Fruit fly (Drosophila melanogaster): ENCODE measurements around the gene Lam.

Lam gene

DNA sequence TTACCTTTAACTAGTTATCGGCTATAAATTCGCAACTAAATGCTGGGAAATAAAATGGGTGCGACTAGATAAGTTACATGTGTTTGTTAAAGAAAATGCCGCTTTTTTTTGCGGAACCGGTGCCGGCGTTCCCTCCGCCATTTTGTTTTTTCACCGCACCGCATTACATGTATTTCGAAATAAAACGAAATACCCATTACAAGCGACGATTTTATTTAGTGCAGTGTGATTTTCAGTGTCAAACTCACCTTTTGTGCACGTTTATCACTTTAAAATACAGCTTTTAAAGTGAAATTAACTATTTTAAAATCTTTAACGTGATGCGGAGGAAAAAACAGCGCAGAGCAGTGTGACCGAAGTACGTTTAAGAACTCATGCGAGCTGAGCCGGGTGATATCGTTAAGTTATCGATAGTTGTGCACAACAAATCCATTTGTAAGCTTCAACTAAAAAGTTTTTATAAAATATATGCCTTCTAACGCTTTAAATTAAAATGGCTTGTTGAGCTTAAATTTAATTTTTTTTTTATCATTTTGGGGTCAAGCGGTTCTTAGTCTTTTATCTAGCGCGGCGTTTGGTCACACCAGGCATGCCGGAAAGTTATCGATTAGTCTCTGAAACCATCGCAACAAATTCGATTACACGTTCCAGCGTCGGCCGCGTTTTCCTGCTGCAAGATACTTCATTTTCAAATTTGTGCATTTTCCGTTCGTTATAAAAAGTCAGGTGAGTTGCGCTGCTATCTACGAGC lies at the start of gene Lam, which contains the start of gene Hel25E:
Lam (plus strand) TSS at position 546 of the 751 bp plus-strand sequence.
Hel25E (minus strand) TSS at position 380 of the 751 bp plus-strand sequence.
- TF ChIP-seq Sin3A (optimal IDR thresholded peaks at IDR 0.05) (no peak), insv (optimal IDR thresholded peaks at IDR 0.05) (no peak), Myc (optimal IDR thresholded peaks at IDR 0.05) (no peak), ttk (optimal IDR thresholded peaks at IDR 0.05) (no peak), h (optimal IDR thresholded peaks at IDR 0.05) (no peak), psq (optimal IDR thresholded peaks at IDR 0.05) (no peak)

dm6 chr2L:5492924-5493323 lies 49.4 kb upstream of the Lam start:
- TF ChIP-seq Myc (optimal IDR thresholded peaks at IDR 0.05) (no peak), ttk (optimal IDR thresholded peaks at IDR 0.05) (no peak), h (optimal IDR thresholded peaks at IDR 0.05) (no peak), insv (optimal IDR thresholded peaks at IDR 0.05) (no peak), Sin3A (optimal IDR thresholded peaks at IDR 0.05) (no peak), psq (optimal IDR thresholded peaks at IDR 0.05) (no peak)

- no peak for TF ChIP-seq h (optimal IDR thresholded peaks at IDR 0.05)
- TF ChIP-seq Sin3A (optimal IDR thresholded peaks at IDR 0.05), result no peak
- TF ChIP-seq ttk (optimal IDR thresholded peaks at IDR 0.05), result no peak
- TF ChIP-seq insv (optimal IDR thresholded peaks at IDR 0.05), result no peak
- TF ChIP-seq psq (optimal IDR thresholded peaks at IDR 0.05), result no peak
- TF ChIP-seq Myc (optimal IDR thresholded peaks at IDR 0.05), result no peak
These were observed 48.3 kb upstream of the Lam start for dm6 chr2L:5493907-5494404.

dm6 chr2L:5494808-5495356 lies 47.4 kb upstream of the Lam start:
- TF ChIP-seq ttk (optimal IDR thresholded peaks at IDR 0.05) (no peak), insv (optimal IDR thresholded peaks at IDR 0.05) (no peak), Sin3A (optimal IDR thresholded peaks at IDR 0.05) (no peak)

dm6 chr2L:5496468-5497093 lies 45.7 kb upstream of the Lam start:
- TF ChIP-seq insv (optimal IDR thresholded peaks at IDR 0.05), result no peak
- TF ChIP-seq Myc (optimal IDR thresholded peaks at IDR 0.05), result no peak
- no peak for TF ChIP-seq ttk (optimal IDR thresholded peaks at IDR 0.05)
- no peak for TF ChIP-seq h (optimal IDR thresholded peaks at IDR 0.05)
- no peak for TF ChIP-seq Sin3A (optimal IDR thresholded peaks at IDR 0.05)
- no peak for TF ChIP-seq psq (optimal IDR thresholded peaks at IDR 0.05)

dm6 chr2L:5499458-5499857 lies 42.8 kb upstream of the Lam start:
- TF ChIP-seq insv (optimal IDR thresholded peaks at IDR 0.05) (no peak), Sin3A (optimal IDR thresholded peaks at IDR 0.05) (no peak), ttk (optimal IDR thresholded peaks at IDR 0.05) (no peak), h (optimal IDR thresholded peaks at IDR 0.05) (no peak), Myc (optimal IDR thresholded peaks at IDR 0.05) (no peak), psq (optimal IDR thresholded peaks at IDR 0.05) (no peak)

dm6 chr2L:5501335-5501734 lies 40.9 kb upstream of the Lam start:
- no peak for TF ChIP-seq psq (optimal IDR thresholded peaks at IDR 0.05)
- no peak for TF ChIP-seq Myc (optimal IDR thresholded peaks at IDR 0.05)

DNA sequence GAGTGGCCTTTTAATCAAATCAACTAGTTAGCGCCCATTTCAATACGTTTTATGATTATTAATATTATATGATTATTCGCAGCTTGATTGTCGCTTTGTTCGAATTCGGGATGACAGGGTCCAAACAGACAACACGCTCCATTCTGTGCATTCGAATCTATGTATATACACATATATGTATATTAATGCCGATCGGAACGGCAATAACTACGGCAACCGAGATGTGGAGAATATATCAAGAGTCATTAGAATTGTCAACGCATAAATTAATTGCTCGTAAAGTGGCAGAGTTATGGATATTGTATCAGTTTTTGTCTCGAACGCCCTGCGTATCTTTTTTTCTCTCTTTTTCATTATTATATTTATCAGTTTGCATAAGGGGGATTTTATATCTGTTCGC lies 39.4 kb upstream of the Lam start:
- TF ChIP-seq insv (optimal IDR thresholded peaks at IDR 0.05), result no peak
- no peak for TF ChIP-seq psq (optimal IDR thresholded peaks at IDR 0.05)
- no peak for TF ChIP-seq Sin3A (optimal IDR thresholded peaks at IDR 0.05)
- no peak for TF ChIP-seq Myc (optimal IDR thresholded peaks at IDR 0.05)
- TF ChIP-seq h (optimal IDR thresholded peaks at IDR 0.05), result no peak
- no peak for TF ChIP-seq ttk (optimal IDR thresholded peaks at IDR 0.05)

DNA sequence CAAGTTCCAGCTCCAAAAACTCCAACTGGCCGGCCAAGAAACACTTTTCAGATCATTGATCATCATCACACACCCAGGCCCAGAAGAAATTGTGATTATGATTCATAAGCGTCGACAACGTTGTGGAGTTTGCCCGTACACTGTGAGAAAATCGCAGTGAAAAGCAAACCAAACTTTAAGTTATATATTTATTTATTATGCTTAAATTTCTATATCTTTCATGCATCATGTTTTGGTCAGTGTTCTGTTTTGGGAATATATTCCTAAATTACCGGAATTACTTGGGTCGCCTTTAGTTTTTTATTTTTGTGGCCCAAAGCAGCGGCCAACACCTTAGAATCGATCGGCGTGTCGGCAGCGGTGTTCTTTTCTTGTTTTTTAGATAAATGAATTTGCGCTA lies 37.1 kb upstream of the Lam start:
- no peak for TF ChIP-seq insv (optimal IDR thresholded peaks at IDR 0.05)
- TF ChIP-seq Myc (optimal IDR thresholded peaks at IDR 0.05), result no peak
- no peak for TF ChIP-seq psq (optimal IDR thresholded peaks at IDR 0.05)
- TF ChIP-seq ttk (optimal IDR thresholded peaks at IDR 0.05), result no peak
- TF ChIP-seq h (optimal IDR thresholded peaks at IDR 0.05), result no peak
- TF ChIP-seq Sin3A (optimal IDR thresholded peaks at IDR 0.05), result no peak

DNA sequence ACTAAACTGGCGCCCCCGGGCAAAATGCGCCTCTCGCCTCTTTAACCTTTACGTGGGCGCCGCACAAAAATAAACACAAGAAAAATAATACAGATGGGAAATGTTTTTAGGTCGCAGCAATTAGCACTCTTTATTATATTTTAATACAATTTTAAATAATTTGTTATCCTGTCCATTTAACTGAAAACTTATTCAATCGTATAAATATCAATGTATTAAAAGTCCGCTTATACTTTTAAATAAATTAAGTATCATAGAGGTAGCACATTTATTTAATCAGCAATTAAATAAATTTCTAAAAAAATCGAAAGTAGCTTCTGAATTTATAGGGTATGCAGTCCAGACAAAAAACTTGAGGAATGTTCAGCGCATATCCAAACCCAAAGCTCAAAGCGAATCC lies 35.2 kb upstream of the Lam start:
- TF ChIP-seq insv (optimal IDR thresholded peaks at IDR 0.05) (no peak), ttk (optimal IDR thresholded peaks at IDR 0.05) (no peak), psq (optimal IDR thresholded peaks at IDR 0.05) (no peak), Myc (optimal IDR thresholded peaks at IDR 0.05) (no peak), Sin3A (optimal IDR thresholded peaks at IDR 0.05) (no peak), h (optimal IDR thresholded peaks at IDR 0.05) (no peak)

- TF ChIP-seq psq (optimal IDR thresholded peaks at IDR 0.05) (no peak), Myc (optimal IDR thresholded peaks at IDR 0.05) (no peak), Sin3A (optimal IDR thresholded peaks at IDR 0.05) (no peak), ttk (optimal IDR thresholded peaks at IDR 0.05) (no peak), h (optimal IDR thresholded peaks at IDR 0.05) (no peak), insv (optimal IDR thresholded peaks at IDR 0.05) (no peak)
These were observed 34.3 kb upstream of the Lam start for dm6 chr2L:5507823-5508438.

dm6 chr2L:5514946-5515345 lies 27.3 kb upstream of the Lam start:
- TF ChIP-seq h (optimal IDR thresholded peaks at IDR 0.05) (no peak), ttk (optimal IDR thresholded peaks at IDR 0.05) (no peak), psq (optimal IDR thresholded peaks at IDR 0.05) (no peak), Sin3A (optimal IDR thresholded peaks at IDR 0.05) (no peak), insv (optimal IDR thresholded peaks at IDR 0.05) (no peak), Myc (optimal IDR thresholded peaks at IDR 0.05) (no peak)
